Fruit fly (Drosophila melanogaster) whole organism, wandering third instar larva: ENCODE data around the gene Nepl3.

Source experiments
- Rel ChIP-seq, 2 experiments: fragments of 200-800 bp; sonication (Bioruptor generic) in 1 of 2; optimal IDR thresholded peaks; 2 replicates in 1 of 2; 3 replicates in 1 of 2; lab custom pipeline; 2016 to 2019; ENCODE audit warnings: mild to moderate bottlenecking in 2 of 2, missing biosample characterization in 2 of 2, missing genetic modification characterization in 2 of 2, moderate library complexity in 1 of 2
- sage ChIP-seq: fragments of 200-800 bp; sonication (Bioruptor generic); optimal IDR thresholded peaks from 2 replicates; lab custom pipeline; 2016; ENCODE audit warnings: missing biosample characterization, mild to moderate bottlenecking, missing genetic modification characterization

- TF ChIP-seq sage (GFP tag; lab: Kevin White, UChicago) (no peak), Rel (GFP tag; optimal IDR thresholded peaks at IDR 0.05; lab: Kevin White, UChicago) (no peak), Rel (tag; optimal IDR thresholded peaks at IDR 0.05; lab: Kevin White, UChicago) (no peak)
Observed at dm6 chr2L:5049974-5050373, 8.1 kb downstream of the Nepl3 start.
